Worm (Caenorhabditis elegans) whole organism, young adult: Measurements from ENCODE around the gene C15H11.13.

ENCODE experiments used
- B0019.2 ChIP-seq: fragments of 200-800 bp; sonication (Bioruptor generic); conservative IDR thresholded peaks from 2 replicates; pipeline ENCODE4 v1.3.6; 2022; ENCODE audit warnings: missing genetic modification reagents, missing genetic modification characterization, missing compliant biosample characterization
- C06A6.2 ChIP-seq: fragments of 200-800 bp; sonication (Bioruptor generic); conservative IDR thresholded peaks from 2 replicates; pipeline ENCODE4 v1.3.6; 2022; ENCODE audit warnings: missing genetic modification characterization, missing compliant biosample characterization
- C17E4.6 ChIP-seq: fragments of 200-800 bp; sonication (Bioruptor generic); IDR thresholded peaks from 2 replicates; pipeline ENCODE4 v1.3.6; 2022; ENCODE audit warnings: missing genetic modification reagents, missing genetic modification characterization, missing compliant biosample characterization
- D2030.7 ChIP-seq: fragments of 200-800 bp; sonication (Bioruptor generic); IDR thresholded peaks from 2 replicates; pipeline ENCODE4 v1.3.6; 2022; ENCODE audit warnings: missing genetic modification reagents, missing genetic modification characterization, missing compliant biosample characterization
- F10E7.11 ChIP-seq: sonication (generic microtip); optimal IDR thresholded peaks from 2 replicates; lab custom pipeline; 2017; ENCODE audit warnings: mild to moderate bottlenecking, missing genetic modification characterization, moderate library complexity, missing compliant biosample characterization
- F39B2.1 ChIP-seq: fragments of 200-800 bp; sonication (Bioruptor generic); IDR thresholded peaks from 2 replicates; pipeline ENCODE4 v1.3.6; 2022; ENCODE audit warnings: missing genetic modification reagents, missing genetic modification characterization, missing compliant biosample characterization
- F49E8.2 ChIP-seq: sonication (generic microtip); optimal IDR thresholded peaks from 3 replicates; lab custom pipeline; 2017; ENCODE audit warnings: missing genetic modification characterization, mild to moderate bottlenecking, missing compliant biosample characterization, antibody characterized with exemption, moderate library complexity; ENCODE audit not compliant: insufficient read depth
- F57C9.4 ChIP-seq: sonication (generic microtip); optimal IDR thresholded peaks from 2 replicates; lab custom pipeline; 2017; ENCODE audit warnings: mild to moderate bottlenecking, missing genetic modification characterization, missing compliant biosample characterization
- K11D2.4 ChIP-seq: fragments of 200-800 bp; sonication (Bioruptor generic); IDR thresholded peaks from 2 replicates; pipeline ENCODE4 v1.3.6; 2022; ENCODE audit warnings: missing genetic modification reagents, missing genetic modification characterization, missing compliant biosample characterization
- K12H6.12 ChIP-seq: fragments of 200-800 bp; sonication (Bioruptor generic); optimal IDR thresholded peaks from 2 replicates; lab custom pipeline; 2018; ENCODE audit warnings: mild to moderate bottlenecking, missing genetic modification characterization, missing compliant biosample characterization
- T07F8.4 ChIP-seq: sonication (generic microtip); optimal IDR thresholded peaks from 2 replicates; lab custom pipeline; 2016; ENCODE audit warnings: mild to moderate bottlenecking, missing genetic modification characterization, moderate library complexity, missing compliant biosample characterization
- ZK185.1 ChIP-seq: sonication (generic microtip); optimal IDR thresholded peaks from 2 replicates; lab custom pipeline; 2016; ENCODE audit warnings: mild to moderate bottlenecking, missing genetic modification characterization, missing compliant biosample characterization; ENCODE audit not compliant: poor library complexity, severe bottlenecking
- akir-1 ChIP-seq: fragments of 200-800 bp; sonication (Bioruptor generic); optimal IDR thresholded peaks from 2 replicates; lab custom pipeline; 2018; ENCODE audit warnings: mild to moderate bottlenecking, missing genetic modification characterization, moderate library complexity, missing compliant biosample characterization
- aptf-2 ChIP-seq: fragments of 200-800 bp; sonication (Bioruptor generic); conservative IDR thresholded peaks from 2 replicates; pipeline ENCODE4 v1.3.6; 2022; ENCODE audit warnings: missing genetic modification reagents, missing genetic modification characterization, missing compliant biosample characterization
- athp-1 ChIP-seq: sonication (generic microtip); optimal IDR thresholded peaks from 2 replicates; lab custom pipeline; 2017; ENCODE audit warnings: mild to moderate bottlenecking, missing genetic modification characterization, missing compliant biosample characterization
- attf-6 ChIP-seq: fragments of 200-800 bp; sonication (Bioruptor generic); IDR thresholded peaks from 2 replicates; pipeline ENCODE4 v1.3.6; 2022; ENCODE audit warnings: missing genetic modification reagents, missing genetic modification characterization, missing compliant biosample characterization
- ccch-3 ChIP-seq: fragments of 200-800 bp; sonication (Bioruptor generic); optimal IDR thresholded peaks from 2 replicates; lab custom pipeline; 2018; ENCODE audit warnings: mild to moderate bottlenecking, missing genetic modification characterization, missing compliant biosample characterization
- ceh-100 ChIP-seq: fragments of 200-800 bp; sonication (Bioruptor generic); IDR thresholded peaks from 2 replicates; pipeline ENCODE4 v1.3.6; 2022; ENCODE audit warnings: missing genetic modification reagents, missing genetic modification characterization, missing compliant biosample characterization
- ceh-27 ChIP-seq: fragments of 200-800 bp; sonication (Bioruptor generic); optimal IDR thresholded peaks from 2 replicates; lab custom pipeline; 2018; ENCODE audit warnings: mild to moderate bottlenecking, missing genetic modification characterization, moderate library complexity, missing compliant biosample characterization
- ceh-91 ChIP-seq: fragments of 200-800 bp; sonication (Bioruptor generic); IDR thresholded peaks from 2 replicates; pipeline ENCODE4 v1.3.6; 2022; ENCODE audit warnings: missing genetic modification reagents, missing genetic modification characterization, missing compliant biosample characterization
- chd-7 ChIP-seq: sonication (generic microtip); optimal IDR thresholded peaks from 2 replicates; lab custom pipeline; 2016; ENCODE audit warnings: mild to moderate bottlenecking, missing genetic modification characterization, moderate library complexity, missing compliant biosample characterization
- efl-1 ChIP-seq: fragments of 150-350 bp; optimal IDR thresholded peaks from 2 replicates; lab custom pipeline; 2014; ENCODE audit warnings: missing biosample characterization, missing genetic modification reagents, missing genetic modification characterization
- egl-18 ChIP-seq: fragments of 200-800 bp; sonication (Bioruptor generic); IDR thresholded peaks from 2 replicates; pipeline ENCODE4 v1.3.6; 2022; ENCODE audit warnings: missing genetic modification reagents, missing genetic modification characterization, missing compliant biosample characterization
- egl-44 ChIP-seq: fragments of 200-800 bp; sonication (Bioruptor generic); IDR thresholded peaks from 2 replicates; pipeline ENCODE4 v1.3.6; 2022; ENCODE audit warnings: missing genetic modification reagents, missing genetic modification characterization, missing compliant biosample characterization
- ets-4 ChIP-seq: fragments of 200-800 bp; sonication (Bioruptor generic); optimal IDR thresholded peaks from 2 replicates; lab custom pipeline; 2018; ENCODE audit warnings: mild to moderate bottlenecking, missing genetic modification characterization, missing compliant biosample characterization
- him-1 ChIP-seq: sonication (generic microtip); optimal IDR thresholded peaks from 2 replicates; lab custom pipeline; 2016; ENCODE audit warnings: missing genotype, missing genetic modification reagents, missing genetic modification characterization, missing compliant biosample characterization
- hmg-1.2 ChIP-seq: fragments of 200-800 bp; sonication (Bioruptor generic); IDR thresholded peaks from 2 replicates; pipeline ENCODE4 v1.3.6; 2022; ENCODE audit warnings: missing genetic modification reagents, missing genetic modification characterization, missing compliant biosample characterization
- hmg-20 ChIP-seq: fragments of 200-800 bp; sonication (Bioruptor generic); IDR thresholded peaks from 2 replicates; pipeline ENCODE4 v1.3.6; 2022; ENCODE audit warnings: missing genetic modification reagents, missing genetic modification characterization, missing compliant biosample characterization
- let-526 ChIP-seq: fragments of 200-800 bp; sonication (Bioruptor generic); IDR thresholded peaks from 2 replicates; pipeline ENCODE4 v1.3.6; 2022; ENCODE audit warnings: missing genetic modification reagents, missing genetic modification characterization, missing compliant biosample characterization
- let-607 ChIP-seq, 2 experiments: fragments of 200-800 bp in 1 of 2; sonication (Bioruptor generic) in 1 of 2; sonication (generic microtip) in 1 of 2; optimal IDR thresholded peaks; 2 replicates each; lab custom pipeline; 2016 to 2018; ENCODE audit warnings: mild to moderate bottlenecking in 2 of 2, missing compliant biosample characterization in 2 of 2, missing genetic modification characterization in 2 of 2, moderate library complexity in 2 of 2, missing genotype in 1 of 2
- lin-35 ChIP-seq, 3 experiments: fragments of 150-350 bp in 2 of 3; sonication (generic microtip) in 1 of 3; optimal IDR thresholded peaks; 2 replicates each; lab custom pipeline; 2014 to 2018; ENCODE audit warnings: missing biosample characterization in 3 of 3, missing genetic modification characterization in 3 of 3, missing genetic modification reagents in 3 of 3
- lsl-1 ChIP-seq: fragments of 200-800 bp; sonication (Bioruptor generic); optimal IDR thresholded peaks from 2 replicates; lab custom pipeline; 2018; ENCODE audit warnings: mild to moderate bottlenecking, missing genetic modification characterization, moderate library complexity, missing compliant biosample characterization
- madf-10 ChIP-seq: sonication (generic microtip); optimal IDR thresholded peaks from 2 replicates; lab custom pipeline; 2016; ENCODE audit warnings: mild to moderate bottlenecking, missing genetic modification characterization, missing compliant biosample characterization
- madf-6 ChIP-seq: fragments of 200-800 bp; sonication (Bioruptor generic); IDR thresholded peaks from 2 replicates; pipeline ENCODE4 v1.3.6; 2022; ENCODE audit warnings: missing genetic modification reagents, missing genetic modification characterization, missing compliant biosample characterization
- mcd-1 ChIP-seq: fragments of 200-800 bp; sonication (Bioruptor generic); IDR thresholded peaks from 2 replicates; pipeline ENCODE4 v1.3.6; 2022; ENCODE audit warnings: missing genetic modification reagents, missing genetic modification characterization, missing compliant biosample characterization
- mxl-1 ChIP-seq: sonication (generic microtip); optimal IDR thresholded peaks from 2 replicates; lab custom pipeline; 2016; ENCODE audit warnings: missing genetic modification characterization, missing compliant biosample characterization
- nfyb-1 ChIP-seq: fragments of 200-800 bp; sonication (Bioruptor generic); IDR thresholded peaks from 2 replicates; pipeline ENCODE4 v1.3.6; 2022; ENCODE audit warnings: missing genetic modification reagents, missing genetic modification characterization, missing compliant biosample characterization
- nhr-80 ChIP-seq: sonication (generic microtip); optimal IDR thresholded peaks from 2 replicates; lab custom pipeline; 2016; ENCODE audit warnings: missing genetic modification characterization, missing compliant biosample characterization
- rcor-1 ChIP-seq: fragments of 200-800 bp; sonication (Bioruptor generic); IDR thresholded peaks from 2 replicates; pipeline ENCODE4 v1.3.6; 2022; ENCODE audit warnings: missing genetic modification reagents, missing genetic modification characterization, missing compliant biosample characterization
- repo-1 ChIP-seq: sonication (generic microtip); optimal IDR thresholded peaks from 2 replicates; lab custom pipeline; 2017; ENCODE audit warnings: mild to moderate bottlenecking, missing genetic modification characterization, missing compliant biosample characterization
- rpc-1 ChIP-seq, 2 experiments: fragments of 150-350 bp in 1 of 2; sonication (generic microtip) in 1 of 2; optimal IDR thresholded peaks; 2 replicates each; lab custom pipeline; 2014 to 2018; ENCODE audit warnings: missing biosample characterization in 1 of 2, missing genetic modification characterization in 1 of 2, missing genetic modification reagents in 1 of 2, missing genotype in 1 of 2
- sea-2 ChIP-seq: fragments of 200-800 bp; sonication (Bioruptor generic); IDR thresholded peaks from 2 replicates; pipeline ENCODE4 v1.3.6; 2022; ENCODE audit warnings: missing genetic modification characterization, missing compliant biosample characterization
- snpc-3.4 ChIP-seq: sonication (generic microtip); optimal IDR thresholded peaks from 2 replicates; lab custom pipeline; 2017; ENCODE audit warnings: missing genetic modification characterization, mild to moderate bottlenecking, missing compliant biosample characterization, antibody characterized with exemption, moderate library complexity, missing genotype, missing genetic modification reagents
- sptf-2 ChIP-seq: fragments of 200-800 bp; sonication (Bioruptor generic); optimal IDR thresholded peaks from 2 replicates; lab custom pipeline; 2018; ENCODE audit warnings: mild to moderate bottlenecking, missing genetic modification characterization, missing compliant biosample characterization
- tbp1 ChIP-seq: fragments of 200-800 bp; sonication (Bioruptor generic); optimal IDR thresholded peaks from 2 replicates; lab custom pipeline; 2018; ENCODE audit warnings: mild to moderate bottlenecking, missing genetic modification characterization, missing compliant biosample characterization
- ztf-26 ChIP-seq: sonication (generic microtip); optimal IDR thresholded peaks from 2 replicates; lab custom pipeline; 2017; ENCODE audit warnings: missing genetic modification characterization, missing compliant biosample characterization
- ztf-28 ChIP-seq: fragments of 200-800 bp; sonication (Bioruptor generic); IDR thresholded peaks from 2 replicates; pipeline ENCODE4 v1.3.6; 2022; ENCODE audit warnings: missing genetic modification reagents, missing genetic modification characterization, missing compliant biosample characterization

The C15H11.13 gene

ce11 chrV:14347234-14347826, 47.5 kb upstream of the C15H11.13 start, which contains the start of gene cept-2 (continued):
- peak; percentile 76 to 81 for TF ChIP-seq let-607 (tag; optimal IDR thresholded peaks at IDR 0.05; lab: Kevin White, UChicago)
- TF ChIP-seq repo-1 (tag; lab: Kevin White, UChicago) = no peak
- TF ChIP-seq hmg-1.2 (GFP tag; lab: Robert Waterston, UW) = peak; percentile 62
- TF ChIP-seq sptf-2 = no peak
- TF ChIP-seq egl-44 (GFP tag; lab: Robert Waterston, UW) = 0 out of 2 replicates have a peak, but pooled peaks have one; percentile 23
- peak; percentile 69 for TF ChIP-seq rcor-1 (GFP tag; lab: Robert Waterston, UW)
- TF ChIP-seq ccch-3 (GFP tag; lab: Kevin White, UChicago) = no peak
- TF ChIP-seq him-1 (tag; lab: Kevin White, UChicago) = peak; percentile 36
- 0 out of 2 replicates have a peak, but pooled peaks have one; percentile 30 for TF ChIP-seq ceh-91 (GFP tag; lab: Robert Waterston, UW)
- TF ChIP-seq ZK185.1 = peak; percentile 95
- no peak for TF ChIP-seq sea-2
- TF ChIP-seq madf-6 (GFP tag; lab: Robert Waterston, UW) = peak; percentile 64
- no peak for TF ChIP-seq chd-7 (tag; lab: Kevin White, UChicago)
- no peak for TF ChIP-seq B0019.2 (GFP tag; lab: Robert Waterston, UW)
- TF ChIP-seq athp-1 (tag; lab: Kevin White, UChicago) = peak; percentile 41
- peak; percentile 98 for TF ChIP-seq mcd-1 (GFP tag; lab: Robert Waterston, UW)
- peak; percentile 24 for TF ChIP-seq akir-1 (GFP tag; lab: Kevin White, UChicago)
- peak; percentile 67; the same call in 1 of the 2 replicates for TF ChIP-seq attf-6 (GFP tag; lab: Robert Waterston, UW)
- peak; percentile 39 for TF ChIP-seq rpc-1 (optimal IDR thresholded peaks at IDR 0.05; lab: Kevin White, UChicago)
- TF ChIP-seq rpc-1 (tag; optimal IDR thresholded peaks at IDR 0.05; lab: Kevin White, UChicago) = peak; percentile 2
- TF ChIP-seq hmg-20 (GFP tag; lab: Robert Waterston, UW) = 0 out of 2 replicates have a peak, but pooled peaks have one; percentile 43
- TF ChIP-seq nfyb-1 (GFP tag; lab: Robert Waterston, UW) = peak; percentile 67
- TF ChIP-seq tbp1 (GFP tag; lab: Kevin White, UChicago) = peak; percentile 65
- TF ChIP-seq C17E4.6 = no peak
- no peak for TF ChIP-seq madf-10
- peak; percentile 75 for TF ChIP-seq C06A6.2
- TF ChIP-seq nhr-80 (tag; lab: Kevin White, UChicago) = peak; percentile 54
- no peak for TF ChIP-seq F10E7.11
- TF ChIP-seq egl-18 = 0 out of 2 replicates have a peak, but pooled peaks have one; percentile 61
- TF ChIP-seq F49E8.2 (tag; lab: Kevin White, UChicago) = peak; percentile 57
- no peak for TF ChIP-seq F39B2.1 (GFP tag; lab: Robert Waterston, UW)
- TF ChIP-seq D2030.7 (GFP tag; lab: Robert Waterston, UW) = peak; percentile 27; the same call in 1 of the 2 replicates
- TF ChIP-seq T07F8.4 (tag; lab: Kevin White, UChicago) = no peak
- peak; percentile 81 for TF ChIP-seq ceh-27 (GFP tag; lab: Kevin White, UChicago)
- TF ChIP-seq K12H6.12 (tag; lab: Kevin White, UChicago) = peak; percentile 88
- no peak for TF ChIP-seq ets-4 (GFP tag; lab: Kevin White, UChicago)
- peak; percentile 75; the same call in 1 of the 2 replicates for TF ChIP-seq K11D2.4 (GFP tag; lab: Robert Waterston, UW)
- no peak for TF ChIP-seq mxl-1 (tag; lab: Kevin White, UChicago)
- TF ChIP-seq ztf-26 (tag; lab: Kevin White, UChicago) = no peak
- peak; percentile 98 for TF ChIP-seq ceh-100 (GFP tag; lab: Robert Waterston, UW)
- TF ChIP-seq let-526 = 0 out of 2 replicates have a peak, but pooled peaks have one; percentile 20
- TF ChIP-seq efl-1 (GFP tag; lab: Kevin White, UChicago) = peak; percentile 52
- peak; percentile 80 for TF ChIP-seq snpc-3.4 (tag; lab: Kevin White, UChicago)
- TF ChIP-seq aptf-2 (GFP tag; lab: Robert Waterston, UW) = no peak
- 0 out of 2 replicates have a peak, but pooled peaks have one; percentile 11 for TF ChIP-seq ztf-28 (GFP tag; lab: Robert Waterston, UW)
- peak in 2 of 3 experiments; percentile 58 to 92 for TF ChIP-seq lin-35 (GFP tag; optimal IDR thresholded peaks at IDR 0.05; lab: Kevin White, UChicago)
- no peak for TF ChIP-seq F57C9.4 (tag; lab: Kevin White, UChicago)
- TF ChIP-seq lsl-1 (GFP tag; lab: Kevin White, UChicago) = peak; percentile 67
